Worm (Caenorhabditis elegans) whole organism, midembryonic: ENCODE measurements around the gene T03F7.5.

Experiments
- T22C8.4 ChIP-seq: fragments of 200-800 bp; sonication (Bioruptor generic); IDR thresholded peaks from 2 replicates; pipeline ENCODE4 v1.3.6; 2022; ENCODE audit warnings: missing genetic modification characterization, missing compliant biosample characterization
- cog-1 ChIP-seq: sonication (generic microtip); optimal IDR thresholded peaks from 2 replicates; lab custom pipeline; 2016; ENCODE audit warnings: missing genetic modification characterization, missing compliant biosample characterization
- flt-1 ChIP-seq: fragments of 200-800 bp; sonication (Bioruptor generic); IDR thresholded peaks from 2 replicates; pipeline ENCODE4 v1.3.6; 2022; ENCODE audit warnings: missing genetic modification characterization, missing compliant biosample characterization
- klf-2 ChIP-seq: fragments of 200-800 bp; sonication (Bioruptor generic); conservative IDR thresholded peaks from 2 replicates; pipeline ENCODE4 v1.3.6; 2022; ENCODE audit warnings: missing genetic modification reagents, missing genetic modification characterization, missing compliant biosample characterization
- med-1 ChIP-seq: sonication (generic microtip); optimal IDR thresholded peaks from 2 replicates; lab custom pipeline; 2017; ENCODE audit warnings: missing genetic modification characterization, mild to moderate bottlenecking, missing compliant biosample characterization, antibody characterized with exemption, missing genetic modification reagents; ENCODE audit not compliant: insufficient read depth
- ref-1 ChIP-seq: fragments of 200-800 bp; sonication (Bioruptor generic); conservative IDR thresholded peaks from 2 replicates; pipeline ENCODE4 v1.3.6; 2022; ENCODE audit warnings: missing genetic modification reagents, missing genetic modification characterization, missing compliant biosample characterization
- tab-1 ChIP-seq: fragments of 200-800 bp; sonication (Bioruptor generic); IDR thresholded peaks from 2 replicates; pipeline ENCODE4 v1.3.6; 2022; ENCODE audit warnings: missing genetic modification characterization, missing compliant biosample characterization
- ztf-23 ChIP-seq: fragments of 200-800 bp; sonication (Bioruptor generic); IDR thresholded peaks from 2 replicates; pipeline ENCODE4 v1.3.6; 2022; ENCODE audit warnings: missing genetic modification reagents, missing genetic modification characterization, missing compliant biosample characterization
- ztf-29 ChIP-seq: fragments of 200-800 bp; sonication (Bioruptor generic); IDR thresholded peaks from 2 replicates; pipeline ENCODE4 v1.3.6; 2022; ENCODE audit warnings: missing genetic modification reagents, missing genetic modification characterization, missing compliant biosample characterization

- no peak for TF ChIP-seq ref-1 (GFP tag; lab: Robert Waterston, UW)
- TF ChIP-seq flt-1 = no peak
- no peak for TF ChIP-seq cog-1 (tag; lab: Kevin White, UChicago)
- TF ChIP-seq ztf-23 (GFP tag; lab: Robert Waterston, UW) = no peak
- no peak for TF ChIP-seq ztf-29 (GFP tag; lab: Robert Waterston, UW)
- no peak for TF ChIP-seq klf-2 (GFP tag; lab: Robert Waterston, UW)
- no peak for TF ChIP-seq T22C8.4
- no peak for TF ChIP-seq tab-1 (GFP tag; lab: Robert Waterston, UW)
- TF ChIP-seq med-1 (GFP tag; lab: Kevin White, UChicago) = no peak
Observed at ce11 chrV:11346912-11347311, 48.4 kb upstream of the T03F7.5 start, which contains the start of gene grl-7.
